Worm (Caenorhabditis elegans) whole organism, early embryonic: ENCODE results near the gene acs-4.

Experiments used
- aly-1 ChIP-seq: sonication (generic microtip); optimal IDR thresholded peaks from 2 replicates; lab custom pipeline; 2016; ENCODE audit warnings: missing genetic modification characterization, missing compliant biosample characterization
- ama-1 ChIP-seq: fragments of 150-350 bp; optimal IDR thresholded peaks from 2 replicates; lab custom pipeline; 2014
- ceh-36 ChIP-seq: sonication (generic microtip); optimal IDR thresholded peaks from 2 replicates; lab custom pipeline; 2016; ENCODE audit warnings: missing genetic modification characterization, inconsistent platforms, missing compliant biosample characterization
- flt-1 ChIP-seq: fragments of 200-800 bp; sonication (Bioruptor generic); IDR thresholded peaks from 2 replicates; pipeline ENCODE4 v1.3.6; 2022; ENCODE audit warnings: missing genetic modification characterization, missing compliant biosample characterization
- hmg-4 ChIP-seq: fragments of 200-800 bp; sonication (Bioruptor generic); optimal IDR thresholded peaks from 2 replicates; lab custom pipeline; 2018; ENCODE audit warnings: mild to moderate bottlenecking, missing genetic modification characterization, missing compliant biosample characterization
- hnd-1 ChIP-seq: sonication (generic microtip); optimal IDR thresholded peaks from 2 replicates; lab custom pipeline; 2016; ENCODE audit warnings: missing genetic modification characterization, missing compliant biosample characterization

DNA sequence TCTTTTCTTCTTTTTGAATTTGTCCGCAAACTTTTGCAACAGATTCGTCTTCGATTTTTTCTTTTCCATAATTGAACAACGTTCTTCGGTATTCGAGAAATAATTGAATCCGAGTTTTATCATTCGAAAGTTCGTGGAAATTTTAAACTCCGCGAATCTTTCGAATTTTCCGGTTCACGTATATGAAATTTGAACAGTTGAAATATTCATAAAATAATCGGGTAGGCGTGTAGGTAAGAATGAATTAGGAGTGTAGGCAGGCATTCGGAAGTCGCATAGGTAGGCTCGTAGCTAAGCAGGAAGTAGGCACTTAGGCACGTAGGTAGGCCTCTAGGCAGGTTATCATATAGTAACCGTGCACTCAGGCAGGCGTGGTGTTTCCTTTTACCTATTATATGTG lies 29.5 kb upstream of the acs-4 start, which contains the start of gene B0280.11:
- TF ChIP-seq ceh-36 (tag; lab: Kevin White, UChicago) (no peak), hmg-4 (no peak), hnd-1 (tag; lab: Kevin White, UChicago) (no peak), flt-1 (GFP tag; lab: Robert Waterston, UW) (no peak), aly-1 (tag; lab: Kevin White, UChicago) (no peak), ama-1 (lab: Kevin White, UChicago) (no peak)
